Fruit fly (Drosophila melanogaster): ENCODE measurements around the gene CG31464.
A peak's percentile ranks its signal among the peaks of the same experiment; 100 is the strongest.

CG31464 gene

DNA sequence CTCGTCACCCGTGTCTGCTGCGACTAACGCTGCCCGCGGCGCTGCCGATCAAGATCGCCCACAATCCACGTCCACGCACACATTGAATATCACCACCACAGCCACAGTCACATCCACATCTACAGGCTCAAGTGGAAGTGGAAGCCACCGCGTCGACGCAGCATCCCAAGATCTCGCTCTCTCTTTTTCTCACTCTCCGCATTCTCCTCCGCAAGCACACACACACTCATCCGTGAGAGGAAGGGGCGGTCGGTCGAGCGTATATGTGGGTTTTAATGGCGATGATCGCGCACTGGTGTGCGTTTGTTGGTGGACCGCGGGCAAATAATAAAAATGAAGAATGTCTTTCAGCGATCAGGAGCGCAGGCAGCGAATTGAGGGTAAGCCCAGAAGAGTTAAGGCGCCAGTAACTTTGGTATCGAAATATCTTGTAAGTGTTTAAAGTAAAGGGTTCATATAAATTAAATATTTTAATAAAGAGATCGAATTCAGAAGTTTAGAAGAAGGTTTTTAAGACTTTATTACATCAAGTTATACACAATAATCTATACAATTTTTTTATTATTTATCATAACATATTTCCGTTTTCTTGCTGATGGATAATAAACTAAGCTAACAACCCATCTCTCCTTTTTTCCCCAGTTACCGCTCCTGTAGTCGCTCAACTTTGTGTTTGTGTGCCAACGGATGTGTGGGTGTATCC, 42.9 kb downstream of the CG31464 start, which contains the start of gene Poxm (continued):
- peak; percentile 76; the same call in 2 of the 3 replicates for TF ChIP-seq Optix (GFP tag; IDR thresholded peaks at IDR 0.05)
- peak; percentile 82; the same call in 1 of the 2 replicates for TF ChIP-seq CG14014 (GFP tag; IDR thresholded peaks at IDR 0.05)
- TF ChIP-seq crp (GFP tag; optimal IDR thresholded peaks at IDR 0.05): peak in 1 of 2 experiments; percentile 47
- no peak for TF ChIP-seq Tbp (GFP tag; optimal IDR thresholded peaks at IDR 0.05)
- peak; percentile 52 for TF ChIP-seq kni (GFP tag; optimal IDR thresholded peaks at IDR 0.05)
- TF ChIP-seq Ssrp (tag; optimal IDR thresholded peaks at IDR 0.05): peak; percentile 96
- TF ChIP-seq ash1 (GFP tag; optimal IDR thresholded peaks at IDR 0.05): no peak
- TF ChIP-seq CG7928 (GFP tag; optimal IDR thresholded peaks at IDR 0.05): peak; percentile 23
- TF ChIP-seq exex (tag; optimal IDR thresholded peaks at IDR 0.05): peak; percentile 24
- peak; percentile 26; the same call in 1 of the 2 replicates for TF ChIP-seq CG43689 (GFP tag; IDR thresholded peaks at IDR 0.05)
- TF ChIP-seq Doc3 (GFP tag; IDR thresholded peaks at IDR 0.05; ENCODE audit: partially characterized antibody): no peak
- peak; percentile 78 for TF ChIP-seq CG30020 (tag; optimal IDR thresholded peaks at IDR 0.05)
- TF ChIP-seq cg (GFP tag; optimal IDR thresholded peaks at IDR 0.05): peak; percentile 99
- peak; percentile 97 for TF ChIP-seq CG7839 (tag; optimal IDR thresholded peaks at IDR 0.05)
- peak; percentile 94 for TF ChIP-seq CG15696 (tag; optimal IDR thresholded peaks at IDR 0.05)
- TF ChIP-seq disco-r (GFP tag; optimal IDR thresholded peaks at IDR 0.05): peak; percentile 3
- TF ChIP-seq CG16779 (GFP tag; IDR thresholded peaks at IDR 0.05): no peak
- TF ChIP-seq Aef1 (GFP tag; IDR thresholded peaks at IDR 0.05): peak; percentile 90; the same call in 2 of the 3 replicates
- peak; percentile 70 for TF ChIP-seq Awh (GFP tag; IDR thresholded peaks at IDR 0.05)
- TF ChIP-seq da (GFP tag; optimal IDR thresholded peaks at IDR 0.05): no peak
- TF ChIP-seq scrt (GFP tag; optimal IDR thresholded peaks at IDR 0.05): peak; percentile 24
- TF ChIP-seq p53 (GFP tag; optimal IDR thresholded peaks at IDR 0.05): no peak
- TF ChIP-seq CG7745 (tag; optimal IDR thresholded peaks at IDR 0.05): no peak
- peak; percentile 91 for TF ChIP-seq Xrp1 (GFP tag; IDR thresholded peaks at IDR 0.05)
- TF ChIP-seq CkIIα-i1 (GFP tag; IDR thresholded peaks at IDR 0.05): no peak; the same call in 1 of the 2 replicates
- TF ChIP-seq Dip2 (GFP tag; IDR thresholded peaks at IDR 0.05): peak; percentile 53
- peak; percentile 1 for TF ChIP-seq CTCF (GFP tag; optimal IDR thresholded peaks at IDR 0.05)
- peak; percentile 88 for TF ChIP-seq CG33557 (GFP tag; optimal IDR thresholded peaks at IDR 0.05)
- TF ChIP-seq CG18011 (GFP tag; optimal IDR thresholded peaks at IDR 0.05): no peak
- peak; percentile 63 for TF ChIP-seq CG11247 (GFP tag; IDR thresholded peaks at IDR 0.05)
- TF ChIP-seq Hr3 (GFP tag; optimal IDR thresholded peaks at IDR 0.05): peak; percentile 94
- no peak for TF ChIP-seq lov (optimal IDR thresholded peaks at IDR 0.05)
- no peak for TF ChIP-seq lov (GFP tag; IDR thresholded peaks at IDR 0.05)
- peak; percentile 89 for TF ChIP-seq HHEX (GFP tag; optimal IDR thresholded peaks at IDR 0.05)
- peak; percentile 85; the same call in 2 of the 3 replicates for TF ChIP-seq Mrtf (GFP tag; IDR thresholded peaks at IDR 0.05)
- peak; percentile 68 for TF ChIP-seq CG13624 (GFP tag; optimal IDR thresholded peaks at IDR 0.05)
- peak; percentile 90 for TF ChIP-seq CG1529 (GFP tag; optimal IDR thresholded peaks at IDR 0.05)
- TF ChIP-seq Abd-B (GFP tag; optimal IDR thresholded peaks at IDR 0.05): peak; percentile 94
- TF ChIP-seq tup (GFP tag; optimal IDR thresholded peaks at IDR 0.05): peak; percentile 60
- peak; percentile 92 for TF ChIP-seq CG11093 (GFP tag; IDR thresholded peaks at IDR 0.05)
- TF ChIP-seq D19A (tag; optimal IDR thresholded peaks at IDR 0.05): peak; percentile 89
- TF ChIP-seq dan (GFP tag; IDR thresholded peaks at IDR 0.05): peak; percentile 81
- no peak for TF ChIP-seq tna (GFP tag; IDR thresholded peaks at IDR 0.05; ENCODE audit: partially characterized antibody)
- no peak for TF ChIP-seq sna (GFP tag; IDR thresholded peaks at IDR 0.05; ENCODE audit: partially characterized antibody)
- TF ChIP-seq CG11723 (GFP tag; optimal IDR thresholded peaks at IDR 0.05): peak; percentile 81
- TF ChIP-seq NfI (GFP tag; optimal IDR thresholded peaks at IDR 0.05): peak; percentile 88
- TF ChIP-seq CG7786 (GFP tag; optimal IDR thresholded peaks at IDR 0.05): peak; percentile 26
- 0 out of 2 replicates have a peak, but pooled peaks have one; percentile 30 for TF ChIP-seq ham (GFP tag; IDR thresholded peaks at IDR 0.05)
- TF ChIP-seq zen (tag; optimal IDR thresholded peaks at IDR 0.05): peak; percentile 91
- no peak for TF ChIP-seq fd64A (GFP tag; optimal IDR thresholded peaks at IDR 0.05)
